Worm (Caenorhabditis elegans) whole organism, L2 larva: ENCODE results near the gene F43C11.4.

Source experiments
- F13H6.1 ChIP-seq: sonication (generic microtip); optimal IDR thresholded peaks from 2 replicates; lab custom pipeline; 2016; ENCODE audit warnings: missing genetic modification characterization, missing compliant biosample characterization
- R02D3.7 ChIP-seq: fragments of 150-350 bp; optimal IDR thresholded peaks from 2 replicates; lab custom pipeline; 2014; ENCODE audit warnings: missing biosample characterization, missing genetic modification characterization
- Y55F3AM.14 ChIP-seq: fragments of 200-800 bp; sonication (Bioruptor generic); optimal IDR thresholded peaks from 2 replicates; lab custom pipeline; 2018; ENCODE audit warnings: mild to moderate bottlenecking, missing genetic modification characterization, missing compliant biosample characterization
- ZK546.5 ChIP-seq: sonication (generic microtip); optimal IDR thresholded peaks from 2 replicates; lab custom pipeline; 2017; ENCODE audit warnings: missing biosample characterization, missing genetic modification characterization
- alr-1 ChIP-seq: fragments of 150-350 bp; optimal IDR thresholded peaks from 2 replicates; lab custom pipeline; 2014; ENCODE audit warnings: missing biosample characterization, missing genetic modification characterization
- ama-1 ChIP-seq: fragments of 150-350 bp; optimal IDR thresholded peaks from 2 replicates; lab custom pipeline; 2018; ENCODE audit warnings: inconsistent platforms
- blmp-1 ChIP-seq: sonication (generic microtip); optimal IDR thresholded peaks from 2 replicates; lab custom pipeline; 2017; ENCODE audit warnings: missing genetic modification characterization, mild to moderate bottlenecking, missing compliant biosample characterization, antibody characterized with exemption, moderate library complexity; ENCODE audit not compliant: insufficient read depth
- ceh-16 ChIP-seq: fragments of 150-350 bp; optimal IDR thresholded peaks from 2 replicates; lab custom pipeline; 2014; ENCODE audit warnings: missing biosample characterization, missing genetic modification characterization
- ceh-82 ChIP-seq: fragments of 150-350 bp; optimal IDR thresholded peaks from 2 replicates; lab custom pipeline; 2014; ENCODE audit warnings: missing biosample characterization, missing genetic modification characterization
- crh-2 ChIP-seq: sonication (generic microtip); optimal IDR thresholded peaks from 2 replicates; lab custom pipeline; 2017; ENCODE audit warnings: missing biosample characterization, missing genetic modification characterization
- dmd-4 ChIP-seq: sonication (generic microtip); optimal IDR thresholded peaks from 2 replicates; lab custom pipeline; 2017; ENCODE audit warnings: missing biosample characterization, missing genetic modification characterization
- egl-27 ChIP-seq: sonication (generic microtip); optimal IDR thresholded peaks from 3 replicates; lab custom pipeline; 2017; ENCODE audit warnings: missing biosample characterization, missing genetic modification reagents, missing genetic modification characterization
- fos-1 ChIP-seq: fragments of 150-350 bp; optimal IDR thresholded peaks from 2 replicates; lab custom pipeline; 2014; ENCODE audit warnings: missing biosample characterization, missing genetic modification characterization
- gmeb-1 ChIP-seq: fragments of 150-350 bp; optimal IDR thresholded peaks from 2 replicates; lab custom pipeline; 2014; ENCODE audit warnings: missing biosample characterization, missing genetic modification characterization
- lin-11 ChIP-seq: fragments of 150-350 bp; sonication (generic microtip); optimal IDR thresholded peaks from 2 replicates; lab custom pipeline; 2014; ENCODE audit warnings: missing biosample characterization, missing genetic modification characterization, inconsistent platforms, mixed read lengths
- lin-13 ChIP-seq: fragments of 150-350 bp; optimal IDR thresholded peaks from 2 replicates; lab custom pipeline; 2014; ENCODE audit warnings: missing biosample characterization, missing genetic modification reagents, missing genetic modification characterization
- lin-39 ChIP-seq: fragments of 150-350 bp; optimal IDR thresholded peaks from 2 replicates; lab custom pipeline; 2014; ENCODE audit warnings: missing biosample characterization, missing genetic modification reagents, missing genetic modification characterization
- lsy-2 ChIP-seq, 2 experiments: fragments of 150-350 bp in 1 of 2; sonication (generic microtip) in 1 of 2; optimal IDR thresholded peaks; 2 replicates each; lab custom pipeline; 2014 to 2017; ENCODE audit warnings: missing biosample characterization in 2 of 2, missing genetic modification characterization in 2 of 2
- mab-5 ChIP-seq: fragments of 150-350 bp; optimal IDR thresholded peaks from 2 replicates; lab custom pipeline; 2014; ENCODE audit warnings: missing biosample characterization, missing genetic modification characterization
- mbf-1 ChIP-seq: sonication (generic microtip); optimal IDR thresholded peaks from 2 replicates; lab custom pipeline; 2017; ENCODE audit warnings: missing biosample characterization, missing genetic modification characterization
- mdl-1 ChIP-seq, 2 experiments: fragments of 150-350 bp in 1 of 2; sonication (generic microtip) in 1 of 2; optimal IDR thresholded peaks; 2 replicates each; lab custom pipeline; 2017; ENCODE audit warnings: missing biosample characterization in 2 of 2, missing genetic modification characterization in 2 of 2
- nhr-10 ChIP-seq: sonication (generic microtip); optimal IDR thresholded peaks from 2 replicates; lab custom pipeline; 2017; ENCODE audit warnings: missing biosample characterization, missing genetic modification characterization
- nhr-11 ChIP-seq: fragments of 150-350 bp; optimal IDR thresholded peaks from 2 replicates; lab custom pipeline; 2014; ENCODE audit warnings: missing biosample characterization, missing genetic modification characterization
- nhr-12 ChIP-seq: fragments of 150-350 bp; optimal IDR thresholded peaks from 2 replicates; lab custom pipeline; 2014; ENCODE audit warnings: missing biosample characterization, missing genetic modification characterization
- nhr-23 ChIP-seq: fragments of 150-350 bp; optimal IDR thresholded peaks from 2 replicates; lab custom pipeline; 2014; ENCODE audit warnings: missing biosample characterization, missing genetic modification reagents, missing genetic modification characterization
- nhr-237 ChIP-seq: fragments of 150-350 bp; optimal IDR thresholded peaks from 2 replicates; lab custom pipeline; 2014; ENCODE audit warnings: missing biosample characterization, missing genetic modification characterization
- nhr-25 ChIP-seq: fragments of 150-350 bp; sonication (generic microtip); optimal IDR thresholded peaks from 3 replicates; lab custom pipeline; 2014; ENCODE audit warnings: missing biosample characterization, missing genetic modification characterization
- nhr-6 ChIP-seq: fragments of 150-350 bp; optimal IDR thresholded peaks from 2 replicates; lab custom pipeline; 2014; ENCODE audit warnings: missing biosample characterization, missing genetic modification characterization
- nhr-77 ChIP-seq: fragments of 150-350 bp; optimal IDR thresholded peaks from 2 replicates; lab custom pipeline; 2014; ENCODE audit warnings: missing biosample characterization, missing genetic modification characterization
- peb-1 ChIP-seq: fragments of 150-350 bp; optimal IDR thresholded peaks from 2 replicates; lab custom pipeline; 2014; ENCODE audit warnings: missing biosample characterization, missing genetic modification characterization
- sem-4 ChIP-seq: fragments of 150-350 bp; optimal IDR thresholded peaks from 2 replicates; lab custom pipeline; 2014; ENCODE audit warnings: missing biosample characterization, missing genetic modification reagents, missing genetic modification characterization
- skn-1 ChIP-seq: sonication (generic microtip); optimal IDR thresholded peaks from 2 replicates; lab custom pipeline; 2017; ENCODE audit warnings: missing biosample characterization, missing genetic modification characterization
- sma-9 ChIP-seq, 2 experiments: fragments of 150-350 bp in 1 of 2; sonication (generic microtip) in 1 of 2; optimal IDR thresholded peaks; 2 replicates each; lab custom pipeline; 2014 to 2016; ENCODE audit warnings: missing genetic modification characterization in 2 of 2, mild to moderate bottlenecking in 1 of 2, missing biosample characterization in 1 of 2, missing compliant biosample characterization in 1 of 2, missing genetic modification reagents in 1 of 2, moderate library complexity in 1 of 2
- snpc-4 ChIP-seq: fragments of 150-350 bp; optimal IDR thresholded peaks from 2 replicates; lab custom pipeline; 2014; ENCODE audit warnings: missing biosample characterization, missing genetic modification characterization
- unc-39 ChIP-seq: fragments of 150-350 bp; optimal IDR thresholded peaks from 2 replicates; lab custom pipeline; 2014; ENCODE audit warnings: missing biosample characterization, missing genetic modification characterization
- unc-55 ChIP-seq: fragments of 150-350 bp; sonication (generic microtip); optimal IDR thresholded peaks from 3 replicates; lab custom pipeline; 2014; ENCODE audit warnings: missing biosample characterization, missing genetic modification reagents, missing genetic modification characterization
- zag-1 ChIP-seq: fragments of 150-350 bp; optimal IDR thresholded peaks from 2 replicates; lab custom pipeline; 2014; ENCODE audit warnings: missing biosample characterization, missing genetic modification characterization
- ztf-1 ChIP-seq: fragments of 200-800 bp; sonication (Bioruptor generic); conservative IDR thresholded peaks from 2 replicates; pipeline ENCODE4 v1.3.6; 2022; ENCODE audit warnings: missing genetic modification characterization, missing compliant biosample characterization
- ztf-11 ChIP-seq: sonication (generic microtip); optimal IDR thresholded peaks from 2 replicates; lab custom pipeline; 2017; ENCODE audit warnings: missing biosample characterization, missing genetic modification characterization

Gene F43C11.4

ce11 chrII:2346672-2347071, at the start of gene F43C11.4:
Gene F43C11.4, plus strand, starts transcription at chrII:2346972.
- TF ChIP-seq nhr-6 (tag; lab: Kevin White, UChicago) (no peak), lsy-2 (tag; optimal IDR thresholded peaks at IDR 0.05; lab: Kevin White, UChicago) (no peak), alr-1 (no peak), egl-27 (no peak), nhr-12 (tag; lab: Kevin White, UChicago) (no peak), R02D3.7 (tag; lab: Kevin White, UChicago) (no peak), ama-1 (lab: Kevin White, UChicago) (no peak), dmd-4 (tag; lab: Kevin White, UChicago) (no peak), ztf-11 (no peak), mab-5 (tag; lab: Kevin White, UChicago) (no peak), sma-9 (GFP tag; optimal IDR thresholded peaks at IDR 0.05; lab: Kevin White, UChicago) (no peak), sma-9 (tag; optimal IDR thresholded peaks at IDR 0.05; lab: Kevin White, UChicago) (no peak), lin-13 (no peak), gmeb-1 (tag; lab: Kevin White, UChicago) (no peak), nhr-77 (no peak), zag-1 (tag; lab: Kevin White, UChicago) (no peak), ceh-82 (tag; lab: Kevin White, UChicago) (no peak), fos-1 (tag; lab: Kevin White, UChicago) (no peak), ztf-1 (no peak), nhr-237 (tag; lab: Kevin White, UChicago) (no peak), F13H6.1 (tag; lab: Kevin White, UChicago) (no peak)

DNA sequence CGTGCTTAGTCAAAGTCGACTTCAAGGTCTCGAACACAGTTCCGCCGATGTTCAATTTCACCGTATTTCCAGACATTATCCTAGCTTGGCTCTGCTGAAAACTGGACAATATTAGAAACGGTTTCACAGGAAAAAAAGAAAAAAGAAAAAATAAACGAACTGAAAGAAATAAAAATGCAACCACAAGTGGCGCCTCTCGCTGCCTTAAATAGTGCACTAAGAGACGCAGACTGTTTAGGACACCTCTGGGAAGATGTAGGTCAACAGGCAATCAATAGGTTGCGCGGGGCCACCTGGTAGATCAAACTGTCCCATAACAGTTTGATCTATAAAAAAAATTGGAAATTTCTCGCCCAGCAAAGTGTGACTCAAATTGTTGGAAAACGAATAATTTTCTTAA, 48.0 kb upstream of the F43C11.4 start, which contains the start of gene B0281.4:
Gene B0281.4, minus strand, starts transcription at position 101 of the 400 bp plus-strand sequence.
- no peak for TF ChIP-seq ztf-11
- no peak for TF ChIP-seq unc-39 (tag; lab: Kevin White, UChicago)
- no peak for TF ChIP-seq lin-11 (tag; lab: Kevin White, UChicago)
- TF ChIP-seq lin-13 = no peak
- TF ChIP-seq sem-4 (tag; lab: Kevin White, UChicago) = no peak
- TF ChIP-seq F13H6.1 (tag; lab: Kevin White, UChicago) = no peak
- TF ChIP-seq skn-1 (tag; lab: Kevin White, UChicago) = no peak
- no peak for TF ChIP-seq zag-1 (tag; lab: Kevin White, UChicago)
- TF ChIP-seq nhr-237 (tag; lab: Kevin White, UChicago) = no peak
- TF ChIP-seq lin-39 (tag; lab: Kevin White, UChicago) = no peak
- TF ChIP-seq ZK546.5 = no peak
- TF ChIP-seq, all 48 proteins: peak for 0

ce11 chrII:2300861-2301260, 45.9 kb upstream of the F43C11.4 start, which contains the start of gene B0281.5:
Gene B0281.5, minus strand, starts transcription at chrII:2300961.
- TF ChIP-seq nhr-77 (no peak), snpc-4 (tag; lab: Kevin White, UChicago) (no peak), lin-11 (tag; lab: Kevin White, UChicago) (no peak), unc-55 (GFP tag; lab: Kevin White, UChicago) (no peak), alr-1 (no peak), nhr-10 (no peak), Y55F3AM.14 (GFP tag; lab: Kevin White, UChicago) (no peak), nhr-25 (tag; lab: Kevin White, UChicago) (no peak)

- TF ChIP-seq nhr-77 (no peak), ceh-16 (tag; lab: Kevin White, UChicago) (no peak), lin-13 (no peak), nhr-10 (no peak), nhr-237 (tag; lab: Kevin White, UChicago) (no peak), nhr-25 (tag; lab: Kevin White, UChicago) (no peak), mdl-1 (tag; optimal IDR thresholded peaks at IDR 0.05; lab: Kevin White, UChicago) (no peak), sma-9 (GFP tag; optimal IDR thresholded peaks at IDR 0.05; lab: Kevin White, UChicago) (no peak), sma-9 (tag; optimal IDR thresholded peaks at IDR 0.05; lab: Kevin White, UChicago) (no peak), lsy-2 (tag; optimal IDR thresholded peaks at IDR 0.05; lab: Kevin White, UChicago) (no peak)
Measured at ce11 chrII:2302330-2302729, 44.4 kb upstream of the F43C11.4 start, which contains the start of gene B0281.6. Gene B0281.6, minus strand, starts transcription at chrII:2302430.

DNA sequence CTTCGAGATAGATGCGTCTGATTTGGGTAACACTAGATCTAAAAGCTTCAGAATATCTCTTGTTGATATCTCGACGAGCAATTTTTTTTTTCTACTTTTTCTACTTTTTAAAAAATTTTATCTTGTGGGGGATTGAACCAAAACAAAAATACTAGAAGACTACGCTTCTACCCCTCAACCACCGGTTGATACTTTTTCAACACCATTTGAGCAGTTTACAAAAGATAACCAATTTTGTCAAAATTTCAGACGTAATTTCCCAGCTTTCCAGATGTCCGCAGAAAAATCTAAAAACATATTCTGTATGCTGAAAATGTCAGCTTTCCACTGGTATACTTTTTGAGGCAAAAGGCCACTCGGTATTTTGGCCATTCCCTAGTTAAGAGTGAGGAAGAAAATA, 42.2 kb upstream of the F43C11.4 start:
- TF ChIP-seq nhr-23 (tag; lab: Kevin White, UChicago) = no peak
- TF ChIP-seq sem-4 (tag; lab: Kevin White, UChicago) = no peak
- TF ChIP-seq nhr-11 (tag; lab: Kevin White, UChicago) = no peak
- TF ChIP-seq nhr-10 = no peak
- no peak for TF ChIP-seq mbf-1 (tag; lab: Kevin White, UChicago)
- no peak for TF ChIP-seq nhr-25 (tag; lab: Kevin White, UChicago)
- TF ChIP-seq egl-27 = no peak
- no peak for TF ChIP-seq lsy-2 (tag; optimal IDR thresholded peaks at IDR 0.05; lab: Kevin White, UChicago)
- no peak for TF ChIP-seq lin-39 (tag; lab: Kevin White, UChicago)
- TF ChIP-seq snpc-4 (tag; lab: Kevin White, UChicago) = no peak
- no peak for TF ChIP-seq mab-5 (tag; lab: Kevin White, UChicago)
- no peak for TF ChIP-seq R02D3.7 (tag; lab: Kevin White, UChicago)
- TF ChIP-seq ztf-11 = no peak
- TF ChIP-seq mdl-1 (tag; optimal IDR thresholded peaks at IDR 0.05; lab: Kevin White, UChicago) = no peak
- no peak for TF ChIP-seq lin-11 (tag; lab: Kevin White, UChicago)
- no peak for TF ChIP-seq blmp-1 (tag; lab: Kevin White, UChicago)
- no peak for TF ChIP-seq peb-1 (tag; lab: Kevin White, UChicago)
- TF ChIP-seq crh-2 (tag; lab: Kevin White, UChicago) = no peak
